Worm (Caenorhabditis elegans): Measurements from ENCODE around the gene tbc-1.
"Not testable (repeated sequence)": the region's sequence is repeated elsewhere in the genome, so short reads cannot be mapped to it uniquely, and the experiment has no call there.

DNA sequence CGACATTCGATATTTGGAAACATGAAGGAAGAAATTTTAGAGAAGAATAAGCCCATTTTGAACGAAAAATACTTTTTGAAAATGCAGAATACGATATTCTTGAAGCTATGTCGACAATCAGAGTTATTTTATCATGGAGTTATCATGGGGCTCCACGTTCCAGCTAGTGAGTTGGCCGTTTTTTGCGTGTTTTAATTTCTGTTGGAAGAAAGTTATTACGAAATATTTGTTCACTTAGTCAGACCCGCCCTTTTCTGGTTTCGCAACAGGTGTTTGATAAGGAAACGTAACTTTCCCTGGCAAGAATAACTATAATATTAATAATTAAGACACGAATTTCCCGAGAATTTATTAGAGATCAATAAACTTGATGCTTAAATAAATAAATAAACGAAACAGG is 11.1 kb downstream of the tbc-1 start:
- TF ChIP-seq ztf-11 (tag; optimal IDR thresholded peaks at IDR 0.05); egl-27 (tag; optimal IDR thresholded peaks at IDR 0.05); R02D3.7 (tag; optimal IDR thresholded peaks at IDR 0.05); Y105C5A.15 (GFP tag; IDR thresholded peaks at IDR 0.05); Y48G9A.11 (GFP tag; IDR thresholded peaks at IDR 0.05); zag-1 (tag; optimal IDR thresholded peaks at IDR 0.05); zip-2 (tag; optimal IDR thresholded peaks at IDR 0.05); snpc-4 (tag; optimal IDR thresholded peaks at IDR 0.05); aly-2 (tag; optimal IDR thresholded peaks at IDR 0.05); dmd-9 (GFP tag; IDR thresholded peaks at IDR 0.05); nhr-111 (GFP tag; optimal IDR thresholded peaks at IDR 0.05); nhr-237 (tag; optimal IDR thresholded peaks at IDR 0.05); snpc-1.2 (GFP tag; IDR thresholded peaks at IDR 0.05): not testable (repeated sequence)
- TF ChIP-seq lin-38 (GFP tag; IDR thresholded peaks at IDR 0.05) = peak; percentile 55
